Worm (Caenorhabditis elegans): ENCODE results near the gene math-18.
A peak's percentile ranks its signal among the peaks of the same experiment; 100 is the strongest.

The math-18 gene

DNA sequence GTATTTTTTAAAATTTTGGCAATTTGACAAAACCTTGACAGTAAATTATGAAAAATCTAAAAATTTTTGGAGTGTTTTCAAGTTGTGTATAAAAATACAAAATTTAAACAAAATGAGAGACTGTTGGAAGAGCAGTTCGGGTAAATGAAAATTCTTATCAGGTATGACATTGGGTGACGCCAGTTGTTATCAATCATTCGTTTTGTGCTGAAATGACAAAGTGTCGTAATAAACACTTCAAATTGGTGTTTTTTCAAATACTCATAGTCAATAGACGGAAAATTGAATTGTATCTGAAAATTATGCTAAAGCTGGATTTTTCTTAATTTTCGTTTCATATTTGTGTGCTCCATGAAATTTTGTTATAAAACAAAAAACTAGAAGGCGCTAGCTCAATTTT lies 31.0 kb upstream of the math-18 start:
- no peak for TF ChIP-seq madf-9 (GFP tag; conservative IDR thresholded peaks at IDR 0.05)
- no peak for TF ChIP-seq Y48G9A.11 (GFP tag; IDR thresholded peaks at IDR 0.05)
- no peak for TF ChIP-seq aha-1 (tag)
- no peak for TF ChIP-seq ztf-7 (tag; optimal IDR thresholded peaks at IDR 0.05)
- TF ChIP-seq rbr-2 (tag; optimal IDR thresholded peaks at IDR 0.05): no peak
- no peak for TF ChIP-seq F49E8.2 (tag; optimal IDR thresholded peaks at IDR 0.05; ENCODE audit: borderline replicate concordance)
- no peak for TF ChIP-seq nhr-11 (tag; optimal IDR thresholded peaks at IDR 0.05)
- 0 out of 2 replicates have a peak, but pooled peaks have one; percentile 29 for TF ChIP-seq php-3 (GFP tag; IDR thresholded peaks at IDR 0.05)
- TF ChIP-seq dmd-6 (GFP tag; IDR thresholded peaks at IDR 0.05): peak; percentile 22; the same call in 1 of the 2 replicates
- no peak for TF ChIP-seq saeg-2 (GFP tag; IDR thresholded peaks at IDR 0.05)
- TF ChIP-seq ceh-62 (tag; optimal IDR thresholded peaks at IDR 0.05): no peak
- TF ChIP-seq pqm-1 (tag; optimal IDR thresholded peaks at IDR 0.05): peak; percentile 64
- no peak for TF ChIP-seq Y75B8A.6 (GFP tag; IDR thresholded peaks at IDR 0.05)
- TF ChIP-seq zag-1 (tag; optimal IDR thresholded peaks at IDR 0.05): no peak
- TF ChIP-seq ces-1 (GFP tag; optimal IDR thresholded peaks at IDR 0.05): no peak
- no peak for TF ChIP-seq lin-1 (GFP tag; IDR thresholded peaks at IDR 0.05)

DNA sequence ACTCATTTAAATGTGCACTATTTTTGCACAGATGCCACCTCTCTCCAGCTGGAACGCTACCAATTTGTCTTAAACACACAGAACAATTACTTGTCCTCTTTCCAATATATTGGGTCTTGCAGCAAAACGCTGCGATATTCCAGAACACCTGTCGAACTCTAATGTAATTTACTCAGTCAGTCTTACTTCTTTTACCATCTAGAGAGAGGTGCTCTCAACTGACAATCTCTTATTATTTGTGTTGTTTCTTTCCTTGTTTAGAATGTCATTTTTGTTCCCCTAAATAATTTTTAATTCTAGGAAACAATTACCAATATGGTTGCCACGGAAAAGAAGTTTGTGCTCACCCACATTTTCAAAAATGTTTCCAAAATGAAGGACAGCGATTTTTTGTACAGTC lies 23.0 kb upstream of the math-18 start, which contains the start of gene sdz-28:
TSS of gene sdz-28 (plus strand) at position 301 of the 400 bp plus-strand sequence.
- TF ChIP-seq lin-38 (GFP tag; IDR thresholded peaks at IDR 0.05) (no peak), dve-1 (tag; optimal IDR thresholded peaks at IDR 0.05; ENCODE audit: insufficient read depth) (no peak), egl-27 (tag; optimal IDR thresholded peaks at IDR 0.05) (no peak)

DNA sequence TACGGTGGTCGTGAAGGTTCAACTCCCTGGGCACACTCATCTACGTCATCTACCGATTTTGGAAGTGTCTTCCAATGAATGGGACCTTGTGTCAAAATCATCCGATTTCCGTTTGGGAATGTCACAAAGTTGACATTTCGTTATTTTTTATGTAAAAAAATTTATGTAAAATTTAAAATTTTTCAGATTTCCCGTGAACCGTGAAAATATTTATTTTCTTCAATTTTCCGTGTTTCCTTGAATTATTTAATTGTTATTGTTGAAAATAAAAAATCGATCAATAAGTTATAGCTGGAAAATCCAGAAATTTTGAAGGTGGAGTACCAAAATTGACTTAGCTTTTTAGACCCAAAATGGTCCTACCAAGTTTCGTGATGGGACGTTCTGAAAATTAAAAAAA lies 18.2 kb upstream of the math-18 start, which contains the start of gene hpo-7:
TSS of gene hpo-7 (minus strand) at position 101 of the 400 bp plus-strand sequence.
- TF ChIP-seq dmd-6 (GFP tag; IDR thresholded peaks at IDR 0.05): no peak
- no peak for TF ChIP-seq spr-3 (GFP tag; optimal IDR thresholded peaks at IDR 0.05)
- TF ChIP-seq ceh-82 (tag; optimal IDR thresholded peaks at IDR 0.05): no peak
- no peak for TF ChIP-seq ces-1 (GFP tag; optimal IDR thresholded peaks at IDR 0.05)
- TF ChIP-seq mes-2 (tag; optimal IDR thresholded peaks at IDR 0.05; ENCODE audit: poor library complexity, severe bottlenecking): no peak
- no peak for TF ChIP-seq nhr-48 (tag; optimal IDR thresholded peaks at IDR 0.05)
- no peak for TF ChIP-seq lir-3 (tag; optimal IDR thresholded peaks at IDR 0.05)
- no peak for TF ChIP-seq egl-43 (GFP tag; IDR thresholded peaks at IDR 0.05)
- no peak for TF ChIP-seq unc-62 (GFP tag; optimal IDR thresholded peaks at IDR 0.05 in 1 of 2)
- TF ChIP-seq unc-62 (tag; optimal IDR thresholded peaks at IDR 0.05): no peak
- TF ChIP-seq jun-1 (tag; optimal IDR thresholded peaks at IDR 0.05): no peak
- no peak for TF ChIP-seq egl-27 (tag; optimal IDR thresholded peaks at IDR 0.05)

DNA sequence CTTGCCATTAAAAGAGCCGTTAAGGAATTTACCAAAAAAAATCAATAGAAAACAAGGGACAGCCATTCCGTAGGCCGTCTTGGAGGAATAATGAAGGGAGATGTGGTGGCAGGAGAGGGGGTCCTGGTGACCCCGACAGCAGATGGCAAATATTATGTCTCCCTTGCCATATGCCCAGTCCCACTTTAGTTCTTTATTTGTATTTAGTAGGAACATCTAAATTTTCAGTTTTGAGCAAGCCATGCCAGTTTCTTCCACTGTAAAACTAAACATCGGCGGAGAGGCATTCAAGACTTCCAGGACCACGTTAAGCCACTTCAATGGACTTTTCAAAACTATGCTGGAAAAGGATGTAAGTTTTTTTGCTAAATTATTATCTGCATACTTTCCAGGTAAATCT lies 16.6 kb upstream of the math-18 start, which contains the start of gene C40A11.4:
TSS of gene C40A11.4 (plus strand) at position 188 of the 400 bp plus-strand sequence.
- TF ChIP-seq mes-2 (tag; optimal IDR thresholded peaks at IDR 0.05; ENCODE audit: poor library complexity, severe bottlenecking): no peak
- TF ChIP-seq lir-3 (tag; optimal IDR thresholded peaks at IDR 0.05): no peak
- no peak for TF ChIP-seq egl-43 (GFP tag; IDR thresholded peaks at IDR 0.05)
- TF ChIP-seq mdt-29 (GFP tag; IDR thresholded peaks at IDR 0.05): no peak
- no peak for TF ChIP-seq rbr-2 (tag; optimal IDR thresholded peaks at IDR 0.05)

DNA sequence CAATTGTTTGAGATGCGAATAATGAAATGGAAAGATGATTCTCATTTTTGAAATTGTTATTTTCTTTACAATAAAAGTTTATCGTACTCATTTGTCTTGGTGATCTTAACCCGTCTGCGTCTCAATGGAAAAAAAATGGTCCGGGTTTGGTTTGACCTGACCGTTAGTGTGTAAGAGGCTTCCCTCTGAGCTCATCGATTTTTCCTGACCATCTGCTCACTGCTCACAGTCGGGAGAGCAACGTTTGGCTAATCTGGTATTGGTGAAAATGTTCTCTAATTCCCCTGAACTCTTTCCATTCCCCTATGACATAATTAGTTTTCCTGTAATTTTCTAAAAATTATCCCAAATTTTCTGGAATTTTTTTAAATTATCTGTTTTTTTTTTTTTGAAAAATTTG lies 14.9 kb upstream of the math-18 start:
- TF ChIP-seq daf-19 (GFP tag; conservative IDR thresholded peaks at IDR 0.05) (no peak), dpl-1 (GFP tag; optimal IDR thresholded peaks at IDR 0.05) (no peak), nhr-102 (tag; optimal IDR thresholded peaks at IDR 0.05) (no peak), nhr-77 (tag; optimal IDR thresholded peaks at IDR 0.05) (no peak), cey-2 (tag; optimal IDR thresholded peaks at IDR 0.05; ENCODE audit: borderline replicate concordance, insufficient read depth) (no peak), ceh-62 (tag; optimal IDR thresholded peaks at IDR 0.05) (no peak), Y48G9A.11 (GFP tag; IDR thresholded peaks at IDR 0.05) (no peak), madf-9 (GFP tag; conservative IDR thresholded peaks at IDR 0.05) (no peak)

All from whole organism, L4 larva.